ENCODE assay signal across 1 fruit fly cellular context in the genomic region with DNA sequence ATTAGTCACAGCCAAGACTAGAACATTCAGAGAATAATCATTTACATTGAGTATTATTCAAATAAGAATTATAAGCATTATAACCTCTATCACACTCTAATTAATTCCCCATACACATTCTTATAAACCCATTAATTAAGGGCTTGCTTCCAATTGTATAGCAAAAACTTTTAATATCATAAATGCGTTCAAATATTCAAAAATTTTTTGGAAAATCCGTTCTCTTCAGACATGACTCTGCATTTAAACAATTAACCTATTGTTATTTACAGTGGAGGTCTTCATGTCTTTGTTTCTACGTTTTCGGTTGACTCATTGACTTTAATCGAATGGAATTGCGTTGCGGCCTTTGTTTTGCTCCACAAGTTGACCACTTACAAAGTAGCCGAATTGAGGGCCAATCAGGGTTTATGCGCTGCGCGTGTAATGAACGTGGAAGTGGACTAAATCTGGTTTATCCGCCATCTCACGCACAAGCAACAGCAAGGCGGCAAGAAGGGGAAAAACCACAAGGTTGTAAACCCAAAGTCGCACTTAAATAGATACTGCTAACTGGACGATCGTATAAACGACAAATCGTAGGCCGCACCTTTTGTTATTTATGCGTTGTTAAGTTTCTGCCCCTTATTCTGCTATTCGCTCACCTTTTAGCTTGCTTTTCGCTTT.
TF ChIP-seq lines count a peak whose summit lies in the region.

No protein-coding gene starts in this region.

TF ChIP-seq in whole organism, embryonic, 481 proteins besides CTCF, POLR2A, EP300 and RAD21 (continued from another document and continues in another):
- TF ChIP-seq CHES-1-like (GFP tag; optimal IDR thresholded peaks at IDR 0.05; lab: Kevin White, UChicago) (peak; percentile 51), CG6272 (GFP tag; IDR thresholded peaks at IDR 0.05; lab: Robert Waterston, UW) (peak; percentile 56), HmgD (GFP tag; optimal IDR thresholded peaks at IDR 0.05; lab: Kevin White, UChicago) (no peak), CG14050 (GFP tag; IDR thresholded peaks at IDR 0.05; lab: Robert Waterston, UW) (peak; percentile 40; the same call in 1 of the 3 replicates), zf30C (GFP tag; optimal IDR thresholded peaks at IDR 0.05; lab: Kevin White, UChicago) (no peak), CG9609 (GFP tag; optimal IDR thresholded peaks at IDR 0.05; lab: Kevin White, UChicago) (peak; percentile 13), Pdp1 (GFP tag; optimal IDR thresholded peaks at IDR 0.05; lab: Kevin White, UChicago) (peak; percentile 3 to 9), so (GFP tag; IDR thresholded peaks at IDR 0.05; lab: Robert Waterston, UW) (peak; percentile 80), CG17385 (GFP tag; optimal IDR thresholded peaks at IDR 0.05; lab: Kevin White, UChicago) (peak; percentile 25), CG10321 (GFP tag; IDR thresholded peaks at IDR 0.05; lab: Robert Waterston, UW) (0 out of 2 replicates have a peak, but pooled peaks have one; percentile 9), ato (GFP tag; IDR thresholded peaks at IDR 0.05; lab: Robert Waterston, UW; ENCODE audit: partially characterized antibody) (no peak), Asciz (GFP tag; optimal IDR thresholded peaks at IDR 0.05; lab: Kevin White, UChicago) (no peak), hth (optimal IDR thresholded peaks at IDR 0.05; lab: Kevin White, UChicago) (no peak), gsb (GFP tag; IDR thresholded peaks at IDR 0.05; lab: Robert Waterston, UW) (peak; percentile 71), CG17912 (GFP tag; optimal IDR thresholded peaks at IDR 0.05; lab: Kevin White, UChicago) (no peak), hkb (optimal IDR thresholded peaks at IDR 0.05; lab: Kevin White, UChicago) (no peak), hkb (GFP tag; IDR thresholded peaks at IDR 0.05; lab: Robert Waterston, UW) (no peak; the same call in 1 of the 2 replicates), CG1529 (GFP tag; optimal IDR thresholded peaks at IDR 0.05; lab: Kevin White, UChicago) (no peak), CG4282 (GFP tag; optimal IDR thresholded peaks at IDR 0.05; lab: Kevin White, UChicago) (no peak), CG11504 (tag; optimal IDR thresholded peaks at IDR 0.05; lab: Kevin White, UChicago) (no peak), sim (GFP tag; IDR thresholded peaks at IDR 0.05; lab: Robert Waterston, UW) (no peak; the same call in 1 of the 2 replicates), Aef1 (GFP tag; IDR thresholded peaks at IDR 0.05; lab: Robert Waterston, UW) (peak; percentile 48; the same call in 1 of the 3 replicates), zfh1 (GFP tag; IDR thresholded peaks at IDR 0.05; lab: Robert Waterston, UW) (no peak), corto (GFP tag; optimal IDR thresholded peaks at IDR 0.05; lab: Kevin White, UChicago) (no peak), CG6654 (GFP tag; optimal IDR thresholded peaks at IDR 0.05; lab: Kevin White, UChicago) (no peak), ase (GFP tag; IDR thresholded peaks at IDR 0.05; lab: Robert Waterston, UW) (peak; percentile 30; the same call in 1 of the 3 replicates), tll (GFP tag; optimal IDR thresholded peaks at IDR 0.05; lab: Kevin White, UChicago) (no peak), CG16863 (GFP tag; optimal IDR thresholded peaks at IDR 0.05; lab: Kevin White, UChicago) (no peak), Taf1 (GFP tag; IDR thresholded peaks at IDR 0.05; lab: Robert Waterston, UW) (peak; percentile 67; the same call in 1 of the 2 replicates), en (GFP tag; optimal IDR thresholded peaks at IDR 0.05; lab: Kevin White, UChicago) (no peak), NfI (GFP tag; optimal IDR thresholded peaks at IDR 0.05; lab: Kevin White, UChicago) (peak; percentile 58), tio (GFP tag; optimal IDR thresholded peaks at IDR 0.05; lab: Kevin White, UChicago) (no peak), Vsx1 (GFP tag; optimal IDR thresholded peaks at IDR 0.05; lab: Kevin White, UChicago) (peak; percentile 76), onecut (GFP tag; IDR thresholded peaks at IDR 0.05; lab: Robert Waterston, UW) (peak; percentile 35; the same call in 1 of the 2 replicates), CG6689 (GFP tag; IDR thresholded peaks at IDR 0.05; lab: Robert Waterston, UW) (peak; percentile 52), sisA (GFP tag; IDR thresholded peaks at IDR 0.05; lab: Robert Waterston, UW) (0 out of 2 replicates have a peak, but pooled peaks have one; percentile 24), Oli (tag; optimal IDR thresholded peaks at IDR 0.05; lab: Kevin White, UChicago) (no peak), vvl (GFP tag; IDR thresholded peaks at IDR 0.05; lab: Robert Waterston, UW) (peak; percentile 73), dm (GFP tag; optimal IDR thresholded peaks at IDR 0.05; lab: Kevin White, UChicago) (no peak), CG14014 (GFP tag; IDR thresholded peaks at IDR 0.05; lab: Robert Waterston, UW) (peak; percentile 79), GATAe (GFP tag; conservative IDR thresholded peaks at IDR 0.05; lab: Robert Waterston, UW) (no peak), CG2129 (GFP tag; IDR thresholded peaks at IDR 0.05; lab: Robert Waterston, UW; ENCODE audit: partially characterized antibody) (no peak), CG10209 (GFP tag; optimal IDR thresholded peaks at IDR 0.05; lab: Kevin White, UChicago) (no peak), hbn (GFP tag; IDR thresholded peaks at IDR 0.05; lab: Robert Waterston, UW; ENCODE audit: partially characterized antibody) (no peak), dimm (GFP tag; IDR thresholded peaks at IDR 0.05; lab: Robert Waterston, UW) (no peak), CG32532 (GFP tag; IDR thresholded peaks at IDR 0.05; lab: Robert Waterston, UW) (peak; percentile 83), Nf-YB (GFP tag; optimal IDR thresholded peaks at IDR 0.05; lab: Kevin White, UChicago) (peak; percentile 16), Sin3A (optimal IDR thresholded peaks at IDR 0.05; lab: Kevin White, UChicago) (no peak), unpg (GFP tag; optimal IDR thresholded peaks at IDR 0.05; lab: Kevin White, UChicago) (peak; percentile 43), CG7839 (tag; optimal IDR thresholded peaks at IDR 0.05; lab: Kevin White, UChicago) (peak; percentile 36), CG2199 (GFP tag; IDR thresholded peaks at IDR 0.05; lab: Robert Waterston, UW) (no peak), HLH4C (GFP tag; IDR thresholded peaks at IDR 0.05; lab: Robert Waterston, UW; ENCODE audit: partially characterized antibody) (no peak), CG8290 (GFP tag; optimal IDR thresholded peaks at IDR 0.05; lab: Kevin White, UChicago) (no peak), CG8290 (tag; optimal IDR thresholded peaks at IDR 0.05; lab: Kevin White, UChicago) (peak in 1 of 2 experiments; percentile 95), da (GFP tag; optimal IDR thresholded peaks at IDR 0.05; lab: Kevin White, UChicago) (no peak), bsh (GFP tag; optimal IDR thresholded peaks at IDR 0.05; lab: Kevin White, UChicago) (peak in 1 of 2 experiments; percentile 5), nmo (GFP tag; optimal IDR thresholded peaks at IDR 0.05; lab: Kevin White, UChicago) (no peak), CG12744 (GFP tag; optimal IDR thresholded peaks at IDR 0.05; lab: Kevin White, UChicago) (peak; percentile 31), CG18011 (GFP tag; optimal IDR thresholded peaks at IDR 0.05; lab: Kevin White, UChicago) (peak; percentile 17), CG12659 (GFP tag; optimal IDR thresholded peaks at IDR 0.05; lab: Kevin White, UChicago) (peak; percentile 51), CG14710 (tag; optimal IDR thresholded peaks at IDR 0.05; lab: Kevin White, UChicago) (no peak), mirr (GFP tag; optimal IDR thresholded peaks at IDR 0.05; lab: Kevin White, UChicago) (peak; percentile 87), CoRest (tag; optimal IDR thresholded peaks at IDR 0.05; lab: Kevin White, UChicago) (no peak), CG4854 (GFP tag; optimal IDR thresholded peaks at IDR 0.05; lab: Kevin White, UChicago) (no peak), Dref (GFP tag; IDR thresholded peaks at IDR 0.05; lab: Robert Waterston, UW) (no peak), MTF-1 (GFP tag; optimal IDR thresholded peaks at IDR 0.05; lab: Kevin White, UChicago; ENCODE audit: borderline replicate concordance) (no peak), klu (GFP tag; IDR thresholded peaks at IDR 0.05; lab: Robert Waterston, UW) (0 out of 2 replicates have a peak, but pooled peaks have one; percentile 22), CG11085 (GFP tag; IDR thresholded peaks at IDR 0.05; lab: Robert Waterston, UW) (peak; percentile 46; the same call in 1 of the 2 replicates), gce (GFP tag; IDR thresholded peaks at IDR 0.05; lab: Robert Waterston, UW) (no peak), Antp (GFP tag; optimal IDR thresholded peaks at IDR 0.05; lab: Kevin White, UChicago) (peak; percentile 40), tin (GFP tag; optimal IDR thresholded peaks at IDR 0.05; lab: Kevin White, UChicago) (peak; percentile 20), lilli (GFP tag; optimal IDR thresholded peaks at IDR 0.05; lab: Kevin White, UChicago) (peak; percentile 44), fd64A (GFP tag; optimal IDR thresholded peaks at IDR 0.05; lab: Kevin White, UChicago) (no peak), sug (tag; optimal IDR thresholded peaks at IDR 0.05; lab: Kevin White, UChicago) (peak; percentile 70), al (GFP tag; IDR thresholded peaks at IDR 0.05; lab: Robert Waterston, UW) (peak; percentile 56), HLHmδ (GFP tag; optimal IDR thresholded peaks at IDR 0.05; lab: Kevin White, UChicago) (no peak), MBD-R2 (GFP tag; IDR thresholded peaks at IDR 0.05; lab: Robert Waterston, UW) (peak; percentile 57), row (GFP tag; IDR thresholded peaks at IDR 0.05; lab: Robert Waterston, UW) (peak; percentile 76), jumu (GFP tag; optimal IDR thresholded peaks at IDR 0.05; lab: Kevin White, UChicago) (peak; percentile 43), sens-2 (GFP tag; IDR thresholded peaks at IDR 0.05; lab: Robert Waterston, UW) (no peak), CG15011 (GFP tag; optimal IDR thresholded peaks at IDR 0.05; lab: Kevin White, UChicago) (no peak), Kr (GFP tag; optimal IDR thresholded peaks at IDR 0.05; lab: Kevin White, UChicago) (no peak), zen2 (GFP tag; IDR thresholded peaks at IDR 0.05; lab: Robert Waterston, UW; ENCODE audit: partially characterized antibody) (no peak), CG2889 (GFP tag; IDR thresholded peaks at IDR 0.05; lab: Robert Waterston, UW) (no peak), unc-4 (GFP tag; IDR thresholded peaks at IDR 0.05; lab: Robert Waterston, UW; ENCODE audit: partially characterized antibody) (no peak), CG30403 (GFP tag; optimal IDR thresholded peaks at IDR 0.05; lab: Kevin White, UChicago) (no peak), yki (optimal IDR thresholded peaks at IDR 0.05; lab: Kevin White, UChicago) (no peak), CG4617 (GFP tag; optimal IDR thresholded peaks at IDR 0.05; lab: Kevin White, UChicago; ENCODE audit: borderline replicate concordance) (no peak), CG2678 (tag; optimal IDR thresholded peaks at IDR 0.05; lab: Kevin White, UChicago) (peak; percentile 58), Blimp-1 (GFP tag; optimal IDR thresholded peaks at IDR 0.05; lab: Kevin White, UChicago) (no peak), Hr3 (GFP tag; optimal IDR thresholded peaks at IDR 0.05; lab: Kevin White, UChicago) (no peak), CG42726 (GFP tag; IDR thresholded peaks at IDR 0.05; lab: Robert Waterston, UW; ENCODE audit: partially characterized antibody) (no peak), CG4730 (GFP tag; IDR thresholded peaks at IDR 0.05; lab: Robert Waterston, UW) (0 out of 2 replicates have a peak, but pooled peaks have one; percentile 15), Sry-β (GFP tag; optimal IDR thresholded peaks at IDR 0.05; lab: Kevin White, UChicago) (no peak), eve (GFP tag; optimal IDR thresholded peaks at IDR 0.05; lab: Kevin White, UChicago) (no peak), CG12391 (tag; optimal IDR thresholded peaks at IDR 0.05; lab: Kevin White, UChicago) (peak; percentile 3), Doc3 (GFP tag; IDR thresholded peaks at IDR 0.05; lab: Robert Waterston, UW; ENCODE audit: partially characterized antibody) (no peak), Ssrp (tag; optimal IDR thresholded peaks at IDR 0.05; lab: Kevin White, UChicago) (no peak), CG18619 (GFP tag; optimal IDR thresholded peaks at IDR 0.05; lab: Kevin White, UChicago) (peak; percentile 14), CkIIα-i1 (GFP tag; IDR thresholded peaks at IDR 0.05; lab: Robert Waterston, UW) (no peak), C15 (GFP tag; IDR thresholded peaks at IDR 0.05; lab: Robert Waterston, UW) (peak; percentile 48; the same call in 1 of the 3 replicates), CG3847 (GFP tag; IDR thresholded peaks at IDR 0.05; lab: Robert Waterston, UW) (peak; percentile 57), tap (tag; optimal IDR thresholded peaks at IDR 0.05; lab: Kevin White, UChicago) (no peak), CG12942 (GFP tag; optimal IDR thresholded peaks at IDR 0.05; lab: Kevin White, UChicago) (no peak), CG13296 (GFP tag; optimal IDR thresholded peaks at IDR 0.05; lab: Kevin White, UChicago) (peak; percentile 59), ac (GFP tag; optimal IDR thresholded peaks at IDR 0.05; lab: Kevin White, UChicago) (no peak), CG6854 (GFP tag; optimal IDR thresholded peaks at IDR 0.05; lab: Kevin White, UChicago) (no peak), Side (GFP tag; optimal IDR thresholded peaks at IDR 0.05; lab: Kevin White, UChicago) (peak; percentile 35), jing (GFP tag; optimal IDR thresholded peaks at IDR 0.05; lab: Kevin White, UChicago) (no peak), sd (tag; optimal IDR thresholded peaks at IDR 0.05; lab: Kevin White, UChicago) (peak; percentile 46), CG30431 (GFP tag; optimal IDR thresholded peaks at IDR 0.05; lab: Kevin White, UChicago) (no peak), CG33213 (GFP tag; optimal IDR thresholded peaks at IDR 0.05; lab: Kevin White, UChicago) (no peak), B-H2 (GFP tag; optimal IDR thresholded peaks at IDR 0.05; lab: Kevin White, UChicago) (peak; percentile 85), CG17328 (GFP tag; IDR thresholded peaks at IDR 0.05; lab: Robert Waterston, UW) (peak; percentile 48; the same call in 1 of the 2 replicates), ssp (GFP tag; IDR thresholded peaks at IDR 0.05; lab: Robert Waterston, UW) (peak; percentile 35), zen (tag; optimal IDR thresholded peaks at IDR 0.05; lab: Kevin White, UChicago) (no peak), CG15601 (tag; optimal IDR thresholded peaks at IDR 0.05; lab: Kevin White, UChicago) (no peak), exex (tag; optimal IDR thresholded peaks at IDR 0.05; lab: Kevin White, UChicago) (no peak), CG12236 (GFP tag; optimal IDR thresholded peaks at IDR 0.05; lab: Kevin White, UChicago) (no peak), kay (GFP tag; optimal IDR thresholded peaks at IDR 0.05; lab: Kevin White, UChicago) (no peak), Jarid2 (GFP tag; optimal IDR thresholded peaks at IDR 0.05; lab: Kevin White, UChicago) (peak; percentile 11), CG12155 (GFP tag; optimal IDR thresholded peaks at IDR 0.05; lab: Kevin White, UChicago) (no peak), ro (GFP tag; IDR thresholded peaks at IDR 0.05; lab: Robert Waterston, UW) (no peak)
